Worm (Caenorhabditis elegans) whole organism, L2 larva: ENCODE measurements around the gene R148.8.

Experiments
- C34F6.9 ChIP-seq: fragments of 150-350 bp; optimal IDR thresholded peaks from 2 replicates; lab custom pipeline; 2014; ENCODE audit warnings: missing biosample characterization, missing genetic modification characterization
- F13H6.1 ChIP-seq: sonication (generic microtip); optimal IDR thresholded peaks from 2 replicates; lab custom pipeline; 2016; ENCODE audit warnings: missing genetic modification characterization, missing compliant biosample characterization
- R02D3.7 ChIP-seq: fragments of 150-350 bp; optimal IDR thresholded peaks from 2 replicates; lab custom pipeline; 2014; ENCODE audit warnings: missing biosample characterization, missing genetic modification characterization
- Y55F3AM.14 ChIP-seq: fragments of 200-800 bp; sonication (Bioruptor generic); optimal IDR thresholded peaks from 2 replicates; lab custom pipeline; 2018; ENCODE audit warnings: mild to moderate bottlenecking, missing genetic modification characterization, missing compliant biosample characterization
- ZK546.5 ChIP-seq: sonication (generic microtip); optimal IDR thresholded peaks from 2 replicates; lab custom pipeline; 2017; ENCODE audit warnings: missing biosample characterization, missing genetic modification characterization
- alr-1 ChIP-seq: fragments of 150-350 bp; optimal IDR thresholded peaks from 2 replicates; lab custom pipeline; 2014; ENCODE audit warnings: missing biosample characterization, missing genetic modification characterization
- aly-2 ChIP-seq: fragments of 150-350 bp; optimal IDR thresholded peaks from 2 replicates; lab custom pipeline; 2014; ENCODE audit warnings: missing biosample characterization, missing genetic modification characterization
- ama-1 ChIP-seq: fragments of 150-350 bp; optimal IDR thresholded peaks from 2 replicates; lab custom pipeline; 2018; ENCODE audit warnings: inconsistent platforms
- ceh-16 ChIP-seq: fragments of 150-350 bp; optimal IDR thresholded peaks from 2 replicates; lab custom pipeline; 2014; ENCODE audit warnings: missing biosample characterization, missing genetic modification characterization
- ceh-82 ChIP-seq: fragments of 150-350 bp; optimal IDR thresholded peaks from 2 replicates; lab custom pipeline; 2014; ENCODE audit warnings: missing biosample characterization, missing genetic modification characterization
- crh-2 ChIP-seq: sonication (generic microtip); optimal IDR thresholded peaks from 2 replicates; lab custom pipeline; 2017; ENCODE audit warnings: missing biosample characterization, missing genetic modification characterization
- dmd-4 ChIP-seq: sonication (generic microtip); optimal IDR thresholded peaks from 2 replicates; lab custom pipeline; 2017; ENCODE audit warnings: missing biosample characterization, missing genetic modification characterization
- egl-27 ChIP-seq: sonication (generic microtip); optimal IDR thresholded peaks from 3 replicates; lab custom pipeline; 2017; ENCODE audit warnings: missing biosample characterization, missing genetic modification reagents, missing genetic modification characterization
- elt-1 ChIP-seq: fragments of 150-350 bp; optimal IDR thresholded peaks from 2 replicates; lab custom pipeline; 2014; ENCODE audit warnings: missing biosample characterization, missing genetic modification characterization
- elt-3 ChIP-seq: sonication (generic microtip); optimal IDR thresholded peaks from 2 replicates; lab custom pipeline; 2017; ENCODE audit warnings: missing biosample characterization, missing genetic modification characterization
- fos-1 ChIP-seq: fragments of 150-350 bp; optimal IDR thresholded peaks from 2 replicates; lab custom pipeline; 2014; ENCODE audit warnings: missing biosample characterization, missing genetic modification characterization
- gmeb-1 ChIP-seq: fragments of 150-350 bp; optimal IDR thresholded peaks from 2 replicates; lab custom pipeline; 2014; ENCODE audit warnings: missing biosample characterization, missing genetic modification characterization
- lin-11 ChIP-seq: fragments of 150-350 bp; sonication (generic microtip); optimal IDR thresholded peaks from 2 replicates; lab custom pipeline; 2014; ENCODE audit warnings: missing biosample characterization, missing genetic modification characterization, inconsistent platforms, mixed read lengths
- lin-13 ChIP-seq: fragments of 150-350 bp; optimal IDR thresholded peaks from 2 replicates; lab custom pipeline; 2014; ENCODE audit warnings: missing biosample characterization, missing genetic modification reagents, missing genetic modification characterization
- lsy-2 ChIP-seq, 2 experiments: fragments of 150-350 bp in 1 of 2; sonication (generic microtip) in 1 of 2; optimal IDR thresholded peaks; 2 replicates each; lab custom pipeline; 2014 to 2017; ENCODE audit warnings: missing biosample characterization in 2 of 2, missing genetic modification characterization in 2 of 2
- mab-5 ChIP-seq: fragments of 150-350 bp; optimal IDR thresholded peaks from 2 replicates; lab custom pipeline; 2014; ENCODE audit warnings: missing biosample characterization, missing genetic modification characterization
- mbf-1 ChIP-seq: sonication (generic microtip); optimal IDR thresholded peaks from 2 replicates; lab custom pipeline; 2017; ENCODE audit warnings: missing biosample characterization, missing genetic modification characterization
- mdl-1 ChIP-seq, 2 experiments: fragments of 150-350 bp in 1 of 2; sonication (generic microtip) in 1 of 2; optimal IDR thresholded peaks; 2 replicates each; lab custom pipeline; 2017; ENCODE audit warnings: missing biosample characterization in 2 of 2, missing genetic modification characterization in 2 of 2
- nhr-10 ChIP-seq: sonication (generic microtip); optimal IDR thresholded peaks from 2 replicates; lab custom pipeline; 2017; ENCODE audit warnings: missing biosample characterization, missing genetic modification characterization
- nhr-12 ChIP-seq: fragments of 150-350 bp; optimal IDR thresholded peaks from 2 replicates; lab custom pipeline; 2014; ENCODE audit warnings: missing biosample characterization, missing genetic modification characterization
- nhr-129 ChIP-seq: fragments of 150-350 bp; optimal IDR thresholded peaks from 2 replicates; lab custom pipeline; 2014; ENCODE audit warnings: missing biosample characterization, missing genetic modification characterization
- nhr-21 ChIP-seq: fragments of 150-350 bp; optimal IDR thresholded peaks from 2 replicates; lab custom pipeline; 2014; ENCODE audit warnings: missing biosample characterization, missing genetic modification characterization
- nhr-23 ChIP-seq: fragments of 150-350 bp; optimal IDR thresholded peaks from 2 replicates; lab custom pipeline; 2014; ENCODE audit warnings: missing biosample characterization, missing genetic modification reagents, missing genetic modification characterization
- nhr-237 ChIP-seq: fragments of 150-350 bp; optimal IDR thresholded peaks from 2 replicates; lab custom pipeline; 2014; ENCODE audit warnings: missing biosample characterization, missing genetic modification characterization
- nhr-25 ChIP-seq: fragments of 150-350 bp; sonication (generic microtip); optimal IDR thresholded peaks from 3 replicates; lab custom pipeline; 2014; ENCODE audit warnings: missing biosample characterization, missing genetic modification characterization
- nhr-6 ChIP-seq: fragments of 150-350 bp; optimal IDR thresholded peaks from 2 replicates; lab custom pipeline; 2014; ENCODE audit warnings: missing biosample characterization, missing genetic modification characterization
- nhr-77 ChIP-seq: fragments of 150-350 bp; optimal IDR thresholded peaks from 2 replicates; lab custom pipeline; 2014; ENCODE audit warnings: missing biosample characterization, missing genetic modification characterization
- peb-1 ChIP-seq: fragments of 150-350 bp; optimal IDR thresholded peaks from 2 replicates; lab custom pipeline; 2014; ENCODE audit warnings: missing biosample characterization, missing genetic modification characterization
- sem-4 ChIP-seq: fragments of 150-350 bp; optimal IDR thresholded peaks from 2 replicates; lab custom pipeline; 2014; ENCODE audit warnings: missing biosample characterization, missing genetic modification reagents, missing genetic modification characterization
- skn-1 ChIP-seq: sonication (generic microtip); optimal IDR thresholded peaks from 2 replicates; lab custom pipeline; 2017; ENCODE audit warnings: missing biosample characterization, missing genetic modification characterization
- sma-3 ChIP-seq: sonication (generic microtip); optimal IDR thresholded peaks from 2 replicates; lab custom pipeline; 2016; ENCODE audit warnings: missing genetic modification reagents, missing genetic modification characterization, missing compliant biosample characterization
- snpc-4 ChIP-seq: fragments of 150-350 bp; optimal IDR thresholded peaks from 2 replicates; lab custom pipeline; 2014; ENCODE audit warnings: missing biosample characterization, missing genetic modification characterization
- unc-39 ChIP-seq: fragments of 150-350 bp; optimal IDR thresholded peaks from 2 replicates; lab custom pipeline; 2014; ENCODE audit warnings: missing biosample characterization, missing genetic modification characterization
- unc-55 ChIP-seq: fragments of 150-350 bp; sonication (generic microtip); optimal IDR thresholded peaks from 3 replicates; lab custom pipeline; 2014; ENCODE audit warnings: missing biosample characterization, missing genetic modification reagents, missing genetic modification characterization
- unc-62 ChIP-seq: fragments of 150-350 bp; optimal IDR thresholded peaks from 2 replicates; lab custom pipeline; 2014; ENCODE audit warnings: missing biosample characterization, missing genetic modification reagents, missing genetic modification characterization
- zag-1 ChIP-seq: fragments of 150-350 bp; optimal IDR thresholded peaks from 2 replicates; lab custom pipeline; 2014; ENCODE audit warnings: missing biosample characterization, missing genetic modification characterization
- ztf-1 ChIP-seq: fragments of 200-800 bp; sonication (Bioruptor generic); conservative IDR thresholded peaks from 2 replicates; pipeline ENCODE4 v1.3.6; 2022; ENCODE audit warnings: missing genetic modification characterization, missing compliant biosample characterization
- ztf-11 ChIP-seq: sonication (generic microtip); optimal IDR thresholded peaks from 2 replicates; lab custom pipeline; 2017; ENCODE audit warnings: missing biosample characterization, missing genetic modification characterization
- ztf-4 ChIP-seq: fragments of 150-350 bp; optimal IDR thresholded peaks from 2 replicates; lab custom pipeline; 2014; ENCODE audit warnings: missing biosample characterization, missing genetic modification characterization

Gene R148.8

ce11 chrIII:3169279-3169678 is 22.0 kb upstream of the R148.8 start:
- TF ChIP-seq nhr-129, result no peak
- TF ChIP-seq mbf-1, result no peak
- TF ChIP-seq ztf-11 (tag; lab: Kevin White, UChicago), result no peak
- no peak for TF ChIP-seq elt-3 (tag; lab: Kevin White, UChicago)
- no peak for TF ChIP-seq sem-4

ce11 chrIII:3170538-3170937 is 20.8 kb upstream of the R148.8 start:
- no peak for TF ChIP-seq mab-5 (tag; lab: Kevin White, UChicago)
- TF ChIP-seq sma-3, result no peak
- no peak for TF ChIP-seq nhr-12 (tag; lab: Kevin White, UChicago)
- TF ChIP-seq nhr-25 (tag; lab: Kevin White, UChicago), result no peak
- TF ChIP-seq crh-2 (tag; lab: Kevin White, UChicago), result no peak
- TF ChIP-seq ama-1, result no peak

ce11 chrIII:3171382-3171781 is 19.9 kb upstream of the R148.8 start, which contains the start of gene R148.4:
TSS of gene R148.4 (plus strand) at chrIII:3171592.
- TF ChIP-seq mbf-1, result no peak
- TF ChIP-seq nhr-23 (tag; lab: Kevin White, UChicago), result no peak
- TF ChIP-seq nhr-237 (tag; lab: Kevin White, UChicago), result no peak
- no peak for TF ChIP-seq nhr-25 (tag; lab: Kevin White, UChicago)
- no peak for TF ChIP-seq ama-1
- TF ChIP-seq zag-1 (tag; lab: Kevin White, UChicago), result no peak
- TF ChIP-seq nhr-6 (tag; lab: Kevin White, UChicago), result no peak
- no peak for TF ChIP-seq alr-1
- no peak for TF ChIP-seq unc-55 (GFP tag; lab: Kevin White, UChicago)
- no peak for TF ChIP-seq Y55F3AM.14 (GFP tag; lab: Kevin White, UChicago)
- TF ChIP-seq F13H6.1 (tag; lab: Kevin White, UChicago), result no peak
- TF ChIP-seq C34F6.9 (tag; lab: Kevin White, UChicago), result no peak
- TF ChIP-seq ztf-1 (GFP tag; lab: Robert Waterston, UW), result no peak
- no peak for TF ChIP-seq sem-4
- TF ChIP-seq nhr-21 (tag; lab: Kevin White, UChicago), result no peak
- no peak for TF ChIP-seq aly-2 (tag; lab: Kevin White, UChicago)
- TF ChIP-seq fos-1, result no peak
- TF ChIP-seq lin-13, result no peak
- no peak for TF ChIP-seq peb-1
- no peak for TF ChIP-seq skn-1 (tag; lab: Kevin White, UChicago)

- TF ChIP-seq elt-3 (tag; lab: Kevin White, UChicago) (no peak), mbf-1 (no peak), R02D3.7 (tag; lab: Kevin White, UChicago) (no peak), nhr-10 (tag; lab: Kevin White, UChicago) (no peak), egl-27 (tag; lab: Kevin White, UChicago) (no peak), ztf-4 (tag; lab: Kevin White, UChicago) (peak; percentile 19), lin-13 (peak; percentile 61), nhr-23 (tag; lab: Kevin White, UChicago) (no peak), unc-55 (GFP tag; lab: Kevin White, UChicago) (peak; percentile 52), lsy-2 (tag; optimal IDR thresholded peaks at IDR 0.05; lab: Kevin White, UChicago) (peak in 1 of 2 experiments; percentile 59), snpc-4 (tag; lab: Kevin White, UChicago) (peak; percentile 15), ztf-1 (GFP tag; lab: Robert Waterston, UW) (no peak), mdl-1 (tag; optimal IDR thresholded peaks at IDR 0.05; lab: Kevin White, UChicago) (peak in 1 of 2 experiments; percentile 24), ama-1 (no peak), aly-2 (tag; lab: Kevin White, UChicago) (no peak), Y55F3AM.14 (GFP tag; lab: Kevin White, UChicago) (no peak), nhr-129 (peak; percentile 39), elt-1 (no peak), gmeb-1 (tag; lab: Kevin White, UChicago) (peak; percentile 66), alr-1 (no peak), skn-1 (tag; lab: Kevin White, UChicago) (no peak), lin-11 (peak; percentile 36), unc-62 (GFP tag; lab: Kevin White, UChicago) (no peak), ztf-11 (tag; lab: Kevin White, UChicago) (no peak), F13H6.1 (tag; lab: Kevin White, UChicago) (peak; percentile 62), ceh-16 (no peak), ZK546.5 (no peak), crh-2 (tag; lab: Kevin White, UChicago) (peak; percentile 75), peb-1 (no peak), C34F6.9 (tag; lab: Kevin White, UChicago) (peak; percentile 21), nhr-25 (tag; lab: Kevin White, UChicago) (peak; percentile 37), mab-5 (tag; lab: Kevin White, UChicago) (no peak), nhr-237 (tag; lab: Kevin White, UChicago) (no peak), sem-4 (peak; percentile 27), zag-1 (tag; lab: Kevin White, UChicago) (no peak), nhr-77 (no peak), ceh-82 (tag; lab: Kevin White, UChicago) (no peak), nhr-12 (tag; lab: Kevin White, UChicago) (no peak), nhr-21 (tag; lab: Kevin White, UChicago) (peak; percentile 22), sma-3 (peak; percentile 17), unc-39 (tag; lab: Kevin White, UChicago) (no peak), dmd-4 (tag; lab: Kevin White, UChicago) (no peak)
Measured at ce11 chrIII:3174985-3175384, 16.3 kb upstream of the R148.8 start, which contains the start of gene R148.3. TSS of gene R148.3 (plus strand) at chrIII:3175331.
